Worm (Caenorhabditis elegans): Measurements from ENCODE around the gene srh-199.

- TF ChIP-seq tab-1 (GFP tag; IDR thresholded peaks at IDR 0.05) (no peak), ref-1 (GFP tag; conservative IDR thresholded peaks at IDR 0.05) (no peak), klf-2 (GFP tag; conservative IDR thresholded peaks at IDR 0.05) (no peak), ztf-29 (GFP tag; IDR thresholded peaks at IDR 0.05) (no peak), med-1 (GFP tag; optimal IDR thresholded peaks at IDR 0.05; ENCODE audit: insufficient read depth) (no peak), flt-1 (GFP tag; IDR thresholded peaks at IDR 0.05) (no peak), ztf-23 (GFP tag; IDR thresholded peaks at IDR 0.05) (no peak), cog-1 (tag; optimal IDR thresholded peaks at IDR 0.05) (no peak)
Observed at ce11 chrV:1752496-1752895, 1.1 kb upstream of the srh-199 start, which contains the start of gene ZK697.1.

Measured in whole organism, midembryonic.